In the genomic region with DNA sequence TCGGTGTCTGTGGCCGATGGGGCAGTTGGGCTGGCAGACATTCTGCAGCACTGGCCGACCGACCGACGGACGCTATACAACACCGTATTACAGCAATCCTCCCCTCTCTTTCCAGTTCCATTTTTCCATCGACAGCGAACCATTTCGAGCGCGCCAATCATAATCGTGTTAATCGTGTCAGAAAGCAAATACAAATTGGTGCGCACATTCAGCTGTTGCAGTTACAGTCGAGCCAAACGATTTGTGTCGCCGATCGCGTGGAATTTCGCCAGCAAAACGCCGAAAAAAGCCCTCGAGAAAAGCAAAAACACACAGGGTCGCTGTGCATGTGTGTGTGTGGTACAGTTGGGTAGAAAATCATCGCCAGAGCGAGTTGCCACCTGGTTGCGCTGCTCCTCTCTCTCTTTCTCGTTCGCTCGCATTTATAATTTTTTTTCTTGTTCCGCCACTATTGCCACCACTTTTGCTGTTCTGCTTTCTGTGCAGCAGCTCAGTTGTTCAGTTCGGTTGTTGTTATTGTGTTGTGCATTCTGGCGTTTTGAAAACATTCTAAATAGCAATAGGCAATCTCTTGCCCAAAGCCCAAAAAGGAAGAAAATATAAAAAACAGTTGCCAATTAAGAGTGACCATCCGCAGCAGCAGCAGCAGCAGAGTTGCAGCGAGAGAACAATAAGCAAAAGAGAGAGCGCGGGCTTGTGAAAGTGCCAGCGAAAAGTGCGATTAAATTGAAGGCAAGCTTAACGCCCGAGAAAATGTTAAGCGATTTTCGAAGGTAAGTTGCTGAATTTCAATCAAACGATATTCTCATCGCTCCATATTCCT, we compare ENCODE assay signal across 5 fruit fly cellular contexts.
TF ChIP-seq lines count a peak whose summit lies in the region.

A gene (plus strand): TSS at position 104 of the 823 bp plus-strand sequence.

- TF ChIP-seq CTCF in whole organism, embryonic (GFP tag; optimal IDR thresholded peaks at IDR 0.05; lab: Kevin White, UChicago): no peak

TF ChIP-seq in whole organism, adult, 20 proteins besides CTCF, POLR2A, EP300 and RAD21 (continues in another document):
- TF ChIP-seq pad (GFP tag; optimal IDR thresholded peaks at IDR 0.05; lab: Kevin White, UChicago): peak; percentile 94
- no peak for TF ChIP-seq CG33017 (tag; optimal IDR thresholded peaks at IDR 0.05; lab: Kevin White, UChicago)
- peak; percentile 83 for TF ChIP-seq CG1620 (GFP tag; optimal IDR thresholded peaks at IDR 0.05; lab: Kevin White, UChicago)
- TF ChIP-seq Crg-1 (GFP tag; optimal IDR thresholded peaks at IDR 0.05; lab: Kevin White, UChicago): peak; percentile 60
- peak; percentile 80 for TF ChIP-seq ovo (GFP tag; optimal IDR thresholded peaks at IDR 0.05; lab: Kevin White, UChicago)
- TF ChIP-seq bab1 (GFP tag; optimal IDR thresholded peaks at IDR 0.05; lab: Kevin White, UChicago): peak; percentile 28
- TF ChIP-seq CG7045 (GFP tag; optimal IDR thresholded peaks at IDR 0.05; lab: Kevin White, UChicago): no peak
- no peak for TF ChIP-seq cnc (optimal IDR thresholded peaks at IDR 0.05; lab: Kevin White, UChicago)
- TF ChIP-seq CG5204 (GFP tag; optimal IDR thresholded peaks at IDR 0.05; lab: Kevin White, UChicago): no peak
- peak; percentile 17 for TF ChIP-seq cic (GFP tag; optimal IDR thresholded peaks at IDR 0.05; lab: Kevin White, UChicago)
- TF ChIP-seq Mnt (GFP tag; optimal IDR thresholded peaks at IDR 0.05; lab: Kevin White, UChicago): peak; percentile 79
- TF ChIP-seq Hr96 (GFP tag; optimal IDR thresholded peaks at IDR 0.05; lab: Kevin White, UChicago): peak; percentile 62
- no peak for TF ChIP-seq tj (GFP tag; optimal IDR thresholded peaks at IDR 0.05; lab: Kevin White, UChicago)
- TF ChIP-seq CG14711 (tag; optimal IDR thresholded peaks at IDR 0.05; lab: Kevin White, UChicago): peak; percentile 99
- TF ChIP-seq toe (GFP tag; optimal IDR thresholded peaks at IDR 0.05; lab: Kevin White, UChicago): no peak
- peak; percentile 44 for TF ChIP-seq CG7101 (tag; optimal IDR thresholded peaks at IDR 0.05; lab: Kevin White, UChicago)

TF ChIP-seq in whole organism, embryonic, 481 proteins besides CTCF, POLR2A, EP300 and RAD21 (continues in another document):
- no peak for TF ChIP-seq CG15269 (tag; optimal IDR thresholded peaks at IDR 0.05; lab: Kevin White, UChicago)
- TF ChIP-seq toy (GFP tag; IDR thresholded peaks at IDR 0.05; lab: Robert Waterston, UW): no peak
- peak; percentile 2 for TF ChIP-seq CG13894 (tag; optimal IDR thresholded peaks at IDR 0.05; lab: Kevin White, UChicago)
- no peak for TF ChIP-seq Kr (GFP tag; optimal IDR thresholded peaks at IDR 0.05; lab: Kevin White, UChicago)
- no peak for TF ChIP-seq dan (GFP tag; IDR thresholded peaks at IDR 0.05; lab: Robert Waterston, UW)
- peak; percentile 10; the same call in 1 of the 2 replicates for TF ChIP-seq vvl (GFP tag; IDR thresholded peaks at IDR 0.05; lab: Robert Waterston, UW)
- no peak for TF ChIP-seq Oli (tag; optimal IDR thresholded peaks at IDR 0.05; lab: Kevin White, UChicago)
- no peak for TF ChIP-seq grn (GFP tag; optimal IDR thresholded peaks at IDR 0.05; lab: Kevin White, UChicago)
- TF ChIP-seq exex (tag; optimal IDR thresholded peaks at IDR 0.05; lab: Kevin White, UChicago): no peak
- no peak for TF ChIP-seq trh (GFP tag; optimal IDR thresholded peaks at IDR 0.05; lab: Kevin White, UChicago)
- no peak for TF ChIP-seq CG8359 (GFP tag; optimal IDR thresholded peaks at IDR 0.05; lab: Kevin White, UChicago; ENCODE audit: borderline replicate concordance)
- no peak for TF ChIP-seq cas (GFP tag; IDR thresholded peaks at IDR 0.05; lab: Robert Waterston, UW)
- TF ChIP-seq btn (GFP tag; optimal IDR thresholded peaks at IDR 0.05; lab: Kevin White, UChicago): no peak
- no peak for TF ChIP-seq NC2α (GFP tag; optimal IDR thresholded peaks at IDR 0.05; lab: Kevin White, UChicago)
- TF ChIP-seq CG10267 (tag; optimal IDR thresholded peaks at IDR 0.05; lab: Kevin White, UChicago): peak; percentile 79
- TF ChIP-seq CG17568 (GFP tag; optimal IDR thresholded peaks at IDR 0.05; lab: Kevin White, UChicago): no peak
- no peak for TF ChIP-seq CG8765 (GFP tag; IDR thresholded peaks at IDR 0.05; lab: Robert Waterston, UW)

TF ChIP-seq in whole organism, prepupa, 60 proteins besides CTCF, POLR2A, EP300 and RAD21 (continues in another document):
- TF ChIP-seq fd85E (GFP tag; optimal IDR thresholded peaks at IDR 0.05; lab: Kevin White, UChicago) (no peak), CG8319 (GFP tag; optimal IDR thresholded peaks at IDR 0.05; lab: Kevin White, UChicago) (peak; percentile 26), vri (GFP tag; optimal IDR thresholded peaks at IDR 0.05; lab: Kevin White, UChicago) (peak; percentile 17), Hr39 (GFP tag; optimal IDR thresholded peaks at IDR 0.05; lab: Kevin White, UChicago) (peak; percentile 3), Ets96B (tag; optimal IDR thresholded peaks at IDR 0.05; lab: Kevin White, UChicago) (no peak), CG34406 (GFP tag; optimal IDR thresholded peaks at IDR 0.05; lab: Kevin White, UChicago) (no peak), topi (GFP tag; optimal IDR thresholded peaks at IDR 0.05; lab: Kevin White, UChicago) (peak; percentile 7), CG8632 (GFP tag; optimal IDR thresholded peaks at IDR 0.05; lab: Kevin White, UChicago) (no peak), CG8119 (GFP tag; IDR thresholded peaks at IDR 0.05; lab: Robert Waterston, UW) (no peak), dac (GFP tag; optimal IDR thresholded peaks at IDR 0.05; lab: Kevin White, UChicago) (no peak), OdsH (GFP tag; optimal IDR thresholded peaks at IDR 0.05; lab: Kevin White, UChicago) (peak; percentile 7), CG3919 (GFP tag; optimal IDR thresholded peaks at IDR 0.05; lab: Kevin White, UChicago) (peak; percentile 2), ss (GFP tag; optimal IDR thresholded peaks at IDR 0.05; lab: Kevin White, UChicago) (peak in 1 of 2 experiments; percentile 9), esn (GFP tag; optimal IDR thresholded peaks at IDR 0.05; lab: Kevin White, UChicago) (peak; percentile 9), CG9139 (GFP tag; optimal IDR thresholded peaks at IDR 0.05; lab: Kevin White, UChicago) (no peak), CG11902 (GFP tag; optimal IDR thresholded peaks at IDR 0.05; lab: Kevin White, UChicago) (no peak), CG6163 (GFP tag; IDR thresholded peaks at IDR 0.05; lab: Robert Waterston, UW) (peak; percentile 16; the same call in 1 of the 3 replicates)

TF ChIP-seq in whole organism, pupa, 21 proteins besides CTCF, POLR2A, EP300 and RAD21:
- TF ChIP-seq CG4496 (GFP tag; IDR thresholded peaks at IDR 0.05; lab: Robert Waterston, UW) (peak; percentile 11; the same call in 1 of the 3 replicates), CG34367 (tag; optimal IDR thresholded peaks at IDR 0.05; lab: Kevin White, UChicago) (no peak), CG15710 (tag; optimal IDR thresholded peaks at IDR 0.05; lab: Kevin White, UChicago) (no peak), Ets98B (GFP tag; IDR thresholded peaks at IDR 0.05; lab: Robert Waterston, UW) (peak; percentile 47), gl (tag; optimal IDR thresholded peaks at IDR 0.05; lab: Kevin White, UChicago) (no peak), CG8301 (tag; optimal IDR thresholded peaks at IDR 0.05; lab: Kevin White, UChicago) (no peak)

TF ChIP-seq in whole organism, wandering third instar larva, 38 proteins besides CTCF, POLR2A, EP300 and RAD21:
- TF ChIP-seq Rel (GFP tag; optimal IDR thresholded peaks at IDR 0.05; lab: Kevin White, UChicago): no peak
- TF ChIP-seq Rel (tag; optimal IDR thresholded peaks at IDR 0.05; lab: Kevin White, UChicago): peak; percentile 60
- TF ChIP-seq OdsH (GFP tag; optimal IDR thresholded peaks at IDR 0.05; lab: Kevin White, UChicago): peak; percentile 38
- TF ChIP-seq Sp1 (GFP tag; optimal IDR thresholded peaks at IDR 0.05; lab: Kevin White, UChicago): peak; percentile 29
- TF ChIP-seq HLH106 (tag; optimal IDR thresholded peaks at IDR 0.05; lab: Kevin White, UChicago): peak; percentile 19
- peak; percentile 50 for TF ChIP-seq Hnf4 (GFP tag; optimal IDR thresholded peaks at IDR 0.05; lab: Kevin White, UChicago)
- no peak for TF ChIP-seq ey (GFP tag; optimal IDR thresholded peaks at IDR 0.05; lab: Kevin White, UChicago)
- TF ChIP-seq Mio (GFP tag; optimal IDR thresholded peaks at IDR 0.05; lab: Kevin White, UChicago): no peak
- TF ChIP-seq foxo (GFP tag; optimal IDR thresholded peaks at IDR 0.05; lab: Kevin White, UChicago): peak in 1 of 2 experiments; percentile 54
- TF ChIP-seq CrebA (GFP tag; optimal IDR thresholded peaks at IDR 0.05; lab: Kevin White, UChicago; ENCODE audit: borderline replicate concordance): no peak
- peak; percentile 53 for TF ChIP-seq rgr (GFP tag; optimal IDR thresholded peaks at IDR 0.05; lab: Kevin White, UChicago)
- TF ChIP-seq Hr83 (GFP tag; optimal IDR thresholded peaks at IDR 0.05; lab: Kevin White, UChicago; ENCODE audit: poor library complexity, severe bottlenecking): peak; percentile 56
- peak; percentile 48 for TF ChIP-seq jim (GFP tag; optimal IDR thresholded peaks at IDR 0.05; lab: Kevin White, UChicago)
- TF ChIP-seq Jra (GFP tag; optimal IDR thresholded peaks at IDR 0.05; lab: Kevin White, UChicago): peak; percentile 10
- peak; percentile 58 for TF ChIP-seq h (GFP tag; optimal IDR thresholded peaks at IDR 0.05; lab: Kevin White, UChicago)
- peak; percentile 0 for TF ChIP-seq psq (GFP tag; optimal IDR thresholded peaks at IDR 0.05; lab: Kevin White, UChicago)
- peak; percentile 45 for TF ChIP-seq fru (GFP tag; optimal IDR thresholded peaks at IDR 0.05; lab: Kevin White, UChicago)
- TF ChIP-seq Vsx2 (GFP tag; optimal IDR thresholded peaks at IDR 0.05; lab: Kevin White, UChicago; ENCODE audit: partially characterized antibody): no peak
